Fruit fly (Drosophila melanogaster): ENCODE results near the gene nom.

The nom gene

dm6 chr3R:8746354-8746753 is 23.4 kb downstream of the nom start (continued):
- TF ChIP-seq CG6765 (GFP tag; optimal IDR thresholded peaks at IDR 0.05) (no peak), crc (GFP tag; optimal IDR thresholded peaks at IDR 0.05) (no peak), HLHmδ (GFP tag; optimal IDR thresholded peaks at IDR 0.05) (no peak), CG6683 (GFP tag; optimal IDR thresholded peaks at IDR 0.05) (no peak), CG15073 (GFP tag; optimal IDR thresholded peaks at IDR 0.05) (no peak), Max (GFP tag; optimal IDR thresholded peaks at IDR 0.05) (peak; percentile 65), zen2 (GFP tag; IDR thresholded peaks at IDR 0.05; ENCODE audit: partially characterized antibody) (no peak), Med (GFP tag) (peak; percentile 70), CG14860 (GFP tag; IDR thresholded peaks at IDR 0.05; ENCODE audit: partially characterized antibody) (no peak), Awh (GFP tag; IDR thresholded peaks at IDR 0.05) (peak; percentile 45; the same call in 1 of the 2 replicates), D19B (GFP tag; optimal IDR thresholded peaks at IDR 0.05) (no peak), vfl (GFP tag; optimal IDR thresholded peaks at IDR 0.05) (no peak), CG12769 (tag; optimal IDR thresholded peaks at IDR 0.05) (peak; percentile 7), CG43689 (GFP tag; IDR thresholded peaks at IDR 0.05) (0 out of 2 replicates have a peak, but pooled peaks have one; percentile 34), CG12659 (GFP tag; optimal IDR thresholded peaks at IDR 0.05) (peak; percentile 23), hth (optimal IDR thresholded peaks at IDR 0.05) (no peak), CG8944 (GFP tag; optimal IDR thresholded peaks at IDR 0.05) (no peak), Myb (GFP tag; optimal IDR thresholded peaks at IDR 0.05) (no peak), CG8924 (tag; optimal IDR thresholded peaks at IDR 0.05) (peak; percentile 71), CG1647 (GFP tag; optimal IDR thresholded peaks at IDR 0.05) (peak; percentile 23), CG11247 (GFP tag; IDR thresholded peaks at IDR 0.05) (no peak), CG11398 (GFP tag; optimal IDR thresholded peaks at IDR 0.05) (no peak), CG11696 (GFP tag; IDR thresholded peaks at IDR 0.05) (0 out of 2 replicates have a peak, but pooled peaks have one; percentile 44), CG17829 (tag; optimal IDR thresholded peaks at IDR 0.05) (peak; percentile 78), CG10431 (GFP tag; optimal IDR thresholded peaks at IDR 0.05) (no peak), Vsx1 (GFP tag; optimal IDR thresholded peaks at IDR 0.05) (no peak), ab (GFP tag; optimal IDR thresholded peaks at IDR 0.05) (no peak), CG18599 (GFP tag; optimal IDR thresholded peaks at IDR 0.05) (peak; percentile 57), Dbx (GFP tag; IDR thresholded peaks at IDR 0.05) (no peak), dan (GFP tag; IDR thresholded peaks at IDR 0.05) (no peak), Side (GFP tag; optimal IDR thresholded peaks at IDR 0.05) (no peak), CG15269 (tag; optimal IDR thresholded peaks at IDR 0.05) (peak; percentile 43), Tbp (GFP tag; optimal IDR thresholded peaks at IDR 0.05) (no peak), CG7372 (GFP tag; IDR thresholded peaks at IDR 0.05) (no peak), Usf (GFP tag; optimal IDR thresholded peaks at IDR 0.05) (no peak), Hsf (GFP tag; optimal IDR thresholded peaks at IDR 0.05) (peak; percentile 29), Hmr (GFP tag; optimal IDR thresholded peaks at IDR 0.05) (no peak), salm (tag; optimal IDR thresholded peaks at IDR 0.05) (peak; percentile 51), sr (GFP tag; IDR thresholded peaks at IDR 0.05) (no peak), Dll (GFP tag; IDR thresholded peaks at IDR 0.05; ENCODE audit: partially characterized antibody) (no peak), rib (GFP tag; IDR thresholded peaks at IDR 0.05) (no peak), CG13287 (GFP tag; IDR thresholded peaks at IDR 0.05; ENCODE audit: partially characterized antibody) (no peak), CG2199 (GFP tag; IDR thresholded peaks at IDR 0.05) (no peak), dysf (GFP tag; IDR thresholded peaks at IDR 0.05) (peak; percentile 54; the same call in 1 of the 3 replicates), CkIIα-i1 (GFP tag; IDR thresholded peaks at IDR 0.05) (no peak), hb (GFP tag; IDR thresholded peaks at IDR 0.05; ENCODE audit: partially characterized antibody) (no peak), onecut (GFP tag; IDR thresholded peaks at IDR 0.05) (peak; percentile 80; the same call in 1 of the 2 replicates), Ets97D (GFP tag; optimal IDR thresholded peaks at IDR 0.05) (no peak), CG16815 (GFP tag; optimal IDR thresholded peaks at IDR 0.05) (peak; percentile 10), CG7987 (GFP tag; optimal IDR thresholded peaks at IDR 0.05) (no peak), grn (GFP tag; optimal IDR thresholded peaks at IDR 0.05) (no peak), ase (GFP tag; IDR thresholded peaks at IDR 0.05) (peak; percentile 48; the same call in 1 of the 3 replicates)

Data from whole organism, embryonic.